Worm (Caenorhabditis elegans) whole organism, early embryonic: ENCODE data around the gene zipt-7.2.

Experiments
- B0310.2 ChIP-seq: sonication (generic microtip); optimal IDR thresholded peaks from 2 replicates; lab custom pipeline; 2016; ENCODE audit warnings: mild to moderate bottlenecking, missing genetic modification characterization, missing compliant biosample characterization
- F13C5.2 ChIP-seq: sonication (generic microtip); optimal IDR thresholded peaks from 2 replicates; lab custom pipeline; 2017; ENCODE audit warnings: mild to moderate bottlenecking, missing genetic modification characterization, inconsistent platforms, missing compliant biosample characterization
- aly-1 ChIP-seq: sonication (generic microtip); optimal IDR thresholded peaks from 2 replicates; lab custom pipeline; 2016; ENCODE audit warnings: missing genetic modification characterization, missing compliant biosample characterization
- ama-1 ChIP-seq: fragments of 150-350 bp; optimal IDR thresholded peaks from 2 replicates; lab custom pipeline; 2014
- ceh-13 ChIP-seq: fragments of 200-800 bp; sonication (Bioruptor generic); optimal IDR thresholded peaks from 2 replicates; lab custom pipeline; 2018; ENCODE audit warnings: mild to moderate bottlenecking, missing genetic modification characterization, missing compliant biosample characterization
- ceh-36 ChIP-seq: sonication (generic microtip); optimal IDR thresholded peaks from 2 replicates; lab custom pipeline; 2016; ENCODE audit warnings: missing genetic modification characterization, inconsistent platforms, missing compliant biosample characterization
- ets-7 ChIP-seq: sonication (generic microtip); optimal IDR thresholded peaks from 2 replicates; lab custom pipeline; 2016; ENCODE audit warnings: missing genotype, missing genetic modification characterization, missing compliant biosample characterization
- flt-1 ChIP-seq: fragments of 200-800 bp; sonication (Bioruptor generic); IDR thresholded peaks from 2 replicates; pipeline ENCODE4 v1.3.6; 2022; ENCODE audit warnings: missing genetic modification characterization, missing compliant biosample characterization
- hmbx-1 ChIP-seq: sonication (generic microtip); optimal IDR thresholded peaks from 2 replicates; lab custom pipeline; 2016; ENCODE audit warnings: mild to moderate bottlenecking, missing genetic modification characterization, missing compliant biosample characterization
- hmg-4 ChIP-seq: fragments of 200-800 bp; sonication (Bioruptor generic); optimal IDR thresholded peaks from 2 replicates; lab custom pipeline; 2018; ENCODE audit warnings: mild to moderate bottlenecking, missing genetic modification characterization, missing compliant biosample characterization
- hnd-1 ChIP-seq: sonication (generic microtip); optimal IDR thresholded peaks from 2 replicates; lab custom pipeline; 2016; ENCODE audit warnings: missing genetic modification characterization, missing compliant biosample characterization
- pes-1 ChIP-seq: fragments of 200-800 bp; sonication (Bioruptor generic); IDR thresholded peaks from 2 replicates; pipeline ENCODE4 v1.3.6; 2022; ENCODE audit warnings: missing genetic modification reagents, missing genetic modification characterization, missing compliant biosample characterization
- scrt-1 ChIP-seq: fragments of 200-800 bp; sonication (Bioruptor generic); IDR thresholded peaks from 2 replicates; pipeline ENCODE4 v1.3.6; 2022; ENCODE audit warnings: missing genetic modification characterization, missing compliant biosample characterization
- sea-1 ChIP-seq: fragments of 200-800 bp; sonication (Bioruptor generic); conservative IDR thresholded peaks from 2 replicates; pipeline ENCODE4 v1.3.6; 2022; ENCODE audit warnings: missing genetic modification characterization, missing compliant biosample characterization
- tbx-11 ChIP-seq: fragments of 200-800 bp; sonication (Bioruptor generic); IDR thresholded peaks from 2 replicates; pipeline ENCODE4 v1.3.6; 2022; ENCODE audit warnings: missing genetic modification characterization, missing compliant biosample characterization
- tbx-37 ChIP-seq: fragments of 200-800 bp; sonication (Bioruptor generic); conservative IDR thresholded peaks from 2 replicates; pipeline ENCODE4 v1.3.6; 2022; ENCODE audit warnings: missing genetic modification reagents, missing genetic modification characterization, missing compliant biosample characterization
- tra-4 ChIP-seq: sonication (generic microtip); optimal IDR thresholded peaks from 2 replicates; lab custom pipeline; 2017; ENCODE audit warnings: missing genetic modification characterization, missing compliant biosample characterization

The zipt-7.2 gene

DNA sequence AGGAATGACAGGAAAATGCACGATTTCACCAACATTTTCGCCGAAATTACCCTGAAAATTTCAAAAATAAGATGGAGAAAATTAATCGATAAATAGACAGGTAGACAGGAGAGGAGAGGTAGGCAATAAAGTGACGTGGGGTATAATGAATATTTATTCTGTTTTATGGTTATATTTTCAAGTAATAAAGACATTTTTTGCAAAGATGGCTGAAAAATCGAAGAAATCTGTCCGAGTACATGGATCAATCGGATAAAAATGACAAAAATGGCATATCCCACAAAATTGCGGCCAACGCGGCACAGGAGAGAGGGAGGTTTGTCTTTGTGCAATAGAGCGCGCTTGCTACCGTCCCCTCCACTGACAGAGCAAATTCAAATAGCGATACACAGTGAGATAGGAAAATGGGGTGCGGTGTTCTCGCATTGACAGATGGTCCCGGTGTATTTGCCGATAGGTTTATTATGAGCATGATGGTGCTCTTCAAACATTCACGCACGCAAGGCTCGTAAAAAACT, at the start of gene zipt-7.2:
Gene zipt-7.2 (minus strand): TSS at position 51 of the 518 bp plus-strand sequence.
- TF ChIP-seq ets-7 (tag; lab: Kevin White, UChicago) = no peak
- no peak for TF ChIP-seq ceh-36 (tag; lab: Kevin White, UChicago)
- TF ChIP-seq hmg-4 = peak; percentile 9
- no peak for TF ChIP-seq sea-1 (GFP tag; lab: Robert Waterston, UW)

DNA sequence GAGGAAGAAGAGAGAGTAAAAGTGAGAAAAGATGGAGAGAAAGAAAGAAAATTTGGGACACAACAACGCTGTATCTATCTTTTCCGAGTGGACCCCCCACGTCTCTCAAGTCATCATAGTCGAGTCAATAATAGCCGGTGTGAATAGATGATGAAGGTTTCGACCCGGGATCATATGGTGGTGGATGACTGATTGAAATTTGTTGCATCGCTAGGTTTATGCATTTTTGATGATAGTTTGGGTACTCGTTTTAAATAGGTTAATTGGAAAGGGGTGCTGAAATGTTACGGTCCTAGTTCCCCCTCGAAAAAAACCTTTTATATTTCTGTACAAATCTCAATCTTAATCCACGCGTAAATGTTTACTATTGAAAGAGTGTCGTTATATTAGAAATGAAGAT, 47.8 kb upstream of the zipt-7.2 start:
- TF ChIP-seq ama-1 (lab: Kevin White, UChicago) = no peak
- no peak for TF ChIP-seq aly-1 (tag; lab: Kevin White, UChicago)
- no peak for TF ChIP-seq hnd-1 (tag; lab: Kevin White, UChicago)
- no peak for TF ChIP-seq sea-1 (GFP tag; lab: Robert Waterston, UW)
- no peak for TF ChIP-seq B0310.2 (tag; lab: Kevin White, UChicago)
- no peak for TF ChIP-seq hmbx-1 (tag; lab: Kevin White, UChicago)
- no peak for TF ChIP-seq F13C5.2
- TF ChIP-seq ceh-36 (tag; lab: Kevin White, UChicago) = no peak

DNA sequence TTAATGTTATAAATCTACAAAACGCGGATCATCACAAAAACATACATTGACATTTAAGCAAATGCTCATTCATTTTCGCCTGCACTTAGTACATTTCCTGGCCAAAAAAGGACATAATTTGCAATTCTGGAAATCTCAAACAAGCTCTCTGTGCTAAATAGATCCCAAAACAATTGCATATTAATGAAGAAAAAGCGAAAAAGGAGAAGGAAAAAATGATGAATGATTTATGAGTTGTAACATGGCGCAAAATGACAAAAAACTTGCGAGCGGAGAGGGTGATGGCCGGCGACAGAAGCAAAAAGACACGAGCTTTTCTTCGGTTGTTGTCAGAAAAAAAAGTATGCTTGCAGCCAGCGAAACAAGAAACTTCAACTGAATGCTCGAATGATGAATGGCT, 47.2 kb upstream of the zipt-7.2 start:
- TF ChIP-seq aly-1 (tag; lab: Kevin White, UChicago) = no peak
- no peak for TF ChIP-seq ceh-13 (GFP tag; lab: Kevin White, UChicago)
- no peak for TF ChIP-seq flt-1 (GFP tag; lab: Robert Waterston, UW)
- no peak for TF ChIP-seq hnd-1 (tag; lab: Kevin White, UChicago)
- TF ChIP-seq F13C5.2 = no peak
- no peak for TF ChIP-seq ets-7 (tag; lab: Kevin White, UChicago)
- no peak for TF ChIP-seq ceh-36 (tag; lab: Kevin White, UChicago)
- TF ChIP-seq tra-4 = no peak
- no peak for TF ChIP-seq tbx-11 (GFP tag; lab: Robert Waterston, UW)
- no peak for TF ChIP-seq sea-1 (GFP tag; lab: Robert Waterston, UW)
- no peak for TF ChIP-seq scrt-1
- TF ChIP-seq tbx-37 (GFP tag; lab: Robert Waterston, UW) = no peak

DNA sequence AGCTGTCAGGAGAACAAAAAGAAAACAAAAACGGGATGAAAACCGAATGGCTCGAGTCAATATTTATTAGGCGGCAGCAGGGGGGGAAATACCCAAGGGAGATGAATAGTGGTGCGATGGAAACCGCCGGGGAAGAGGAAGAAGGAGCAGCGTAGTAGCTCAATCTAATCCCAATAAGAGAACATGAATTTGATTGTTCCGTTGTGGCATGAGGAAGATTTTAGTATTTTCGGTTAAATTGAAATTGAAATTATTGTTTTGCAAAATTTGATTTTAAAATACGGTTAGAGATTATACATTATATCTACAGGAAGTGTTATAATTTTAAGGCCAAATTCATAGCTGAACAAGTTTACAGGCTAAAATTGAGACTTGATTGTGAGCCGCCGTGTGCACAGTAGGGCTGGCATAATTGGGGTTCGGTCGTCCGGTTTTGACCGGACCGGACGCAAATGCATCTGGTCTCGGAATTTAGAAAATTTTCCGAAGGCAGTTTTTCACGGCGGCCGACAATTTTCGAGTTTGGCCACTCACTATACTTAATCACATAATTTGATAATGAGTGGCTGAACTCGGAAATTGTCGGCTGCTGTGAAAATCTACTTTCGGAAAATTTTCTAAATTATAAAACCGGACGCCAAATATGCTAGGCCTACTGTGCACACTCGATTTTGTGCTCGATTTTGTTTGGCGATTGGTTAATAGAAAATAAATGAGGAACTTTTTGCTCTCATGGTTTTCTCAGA, 44.5 kb upstream of the zipt-7.2 start:
- no peak for TF ChIP-seq ama-1 (lab: Kevin White, UChicago)
- no peak for TF ChIP-seq hmg-4
- no peak for TF ChIP-seq tra-4
- TF ChIP-seq flt-1 (GFP tag; lab: Robert Waterston, UW) = no peak
- no peak for TF ChIP-seq tbx-11 (GFP tag; lab: Robert Waterston, UW)
- no peak for TF ChIP-seq ceh-13 (GFP tag; lab: Kevin White, UChicago)
- no peak for TF ChIP-seq aly-1 (tag; lab: Kevin White, UChicago)
- no peak for TF ChIP-seq scrt-1
- no peak for TF ChIP-seq pes-1
- no peak for TF ChIP-seq hnd-1 (tag; lab: Kevin White, UChicago)

DNA sequence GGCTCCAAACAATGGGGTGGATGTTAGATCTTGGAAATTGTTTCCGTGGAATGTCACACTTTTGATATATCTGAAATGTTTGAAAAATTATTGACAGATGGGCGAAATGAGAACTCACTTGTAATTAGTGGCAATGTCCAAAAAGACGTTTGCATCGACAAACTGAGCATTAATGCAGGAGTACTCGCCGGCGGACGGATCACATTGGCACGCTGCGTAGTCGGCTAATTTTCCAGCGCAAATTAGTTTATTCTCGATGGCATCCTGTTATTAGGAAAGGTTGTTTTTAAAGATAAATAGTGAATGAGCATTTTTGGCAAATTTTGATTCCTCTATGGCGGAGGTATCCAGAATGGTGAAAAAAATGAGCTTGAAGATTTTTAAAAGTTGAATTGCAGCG, 43.1 kb upstream of the zipt-7.2 start:
- TF ChIP-seq scrt-1 (no peak), tbx-11 (GFP tag; lab: Robert Waterston, UW) (no peak)

DNA sequence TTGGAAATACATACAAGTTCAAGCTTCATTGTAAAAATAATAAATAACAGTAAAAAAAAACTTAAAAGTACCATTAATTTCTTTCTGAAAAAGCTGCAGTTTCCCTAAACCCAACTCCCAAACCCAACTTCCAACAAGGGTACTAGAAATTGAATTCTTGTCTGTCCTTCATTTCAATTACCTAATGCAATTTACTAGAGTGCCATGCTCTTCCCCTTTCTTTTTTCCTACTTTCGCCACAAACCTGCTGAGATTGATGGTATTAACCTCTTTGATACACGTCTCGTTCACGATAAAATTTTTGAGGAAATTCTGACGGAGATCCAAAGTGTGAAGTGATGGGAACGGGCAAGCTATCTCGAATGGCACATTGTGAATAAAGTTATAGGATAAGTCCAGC, 40.2 kb upstream of the zipt-7.2 start:
- TF ChIP-seq tbx-11 (GFP tag; lab: Robert Waterston, UW) (no peak), sea-1 (GFP tag; lab: Robert Waterston, UW) (no peak), ama-1 (lab: Kevin White, UChicago) (no peak), aly-1 (tag; lab: Kevin White, UChicago) (no peak), B0310.2 (tag; lab: Kevin White, UChicago) (no peak), tbx-37 (GFP tag; lab: Robert Waterston, UW) (no peak), ceh-13 (GFP tag; lab: Kevin White, UChicago) (no peak)

DNA sequence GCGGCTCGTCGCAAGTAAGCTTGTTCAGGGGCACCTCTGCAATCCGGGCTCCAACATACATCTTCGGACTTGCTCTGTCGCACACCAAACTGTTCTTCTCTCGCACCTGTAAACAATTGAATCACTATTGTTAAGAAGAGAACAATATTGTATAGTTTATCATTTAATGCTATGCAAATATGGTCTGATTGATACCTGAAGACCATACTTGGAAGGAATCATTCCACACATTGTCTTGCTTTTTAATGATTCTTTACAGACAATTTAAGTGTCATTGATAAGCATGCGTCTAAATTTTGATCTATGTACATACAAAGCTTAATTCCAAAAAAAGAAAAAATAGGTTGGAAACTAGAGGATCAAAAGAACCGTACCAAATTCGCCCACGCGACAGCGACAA, 39.3 kb upstream of the zipt-7.2 start:
- TF ChIP-seq scrt-1 (no peak), hmbx-1 (tag; lab: Kevin White, UChicago) (no peak), flt-1 (GFP tag; lab: Robert Waterston, UW) (no peak)

DNA sequence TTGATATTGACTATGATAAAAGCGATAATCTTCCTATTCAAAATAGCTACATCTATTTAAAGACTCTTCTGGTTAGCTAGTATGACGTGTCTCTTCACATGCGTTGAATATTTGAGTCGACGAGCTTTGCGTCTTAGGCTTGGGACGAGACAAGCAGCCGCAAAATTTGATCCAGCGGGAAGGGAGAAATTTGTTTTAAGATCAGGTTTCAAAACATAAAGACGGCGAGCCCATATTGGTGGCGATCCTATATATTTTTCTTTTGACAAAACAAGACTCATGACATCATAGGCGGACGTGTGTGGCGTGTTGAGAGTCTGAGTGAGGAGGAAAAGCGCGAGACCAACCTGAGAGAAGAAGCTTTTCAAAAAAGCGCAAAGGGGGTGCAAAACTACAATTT, 37.8 kb upstream of the zipt-7.2 start:
- TF ChIP-seq pes-1 (no peak), tbx-37 (GFP tag; lab: Robert Waterston, UW) (no peak), ceh-13 (GFP tag; lab: Kevin White, UChicago) (no peak), B0310.2 (tag; lab: Kevin White, UChicago) (no peak), ceh-36 (tag; lab: Kevin White, UChicago) (no peak), hnd-1 (tag; lab: Kevin White, UChicago) (no peak), ama-1 (lab: Kevin White, UChicago) (no peak), tbx-11 (GFP tag; lab: Robert Waterston, UW) (no peak), hmg-4 (no peak), flt-1 (GFP tag; lab: Robert Waterston, UW) (no peak), sea-1 (GFP tag; lab: Robert Waterston, UW) (no peak), scrt-1 (no peak), F13C5.2 (no peak), tra-4 (no peak), hmbx-1 (tag; lab: Kevin White, UChicago) (no peak), ets-7 (tag; lab: Kevin White, UChicago) (no peak)
